Fruit fly (Drosophila melanogaster) whole organism: ENCODE measurements around the gene CG14314.

ENCODE experiments used
- CG8478 ChIP-seq: fragments of >200 bp; optimal IDR thresholded peaks from 2 replicates; lab custom pipeline; 2018; ENCODE audit warnings: inconsistent platforms
- Dll ChIP-seq: fragments of >200 bp; optimal IDR thresholded peaks from 2 replicates; lab custom pipeline; 2017
- EcR ChIP-seq, 2 experiments: fragments of >200 bp; optimal IDR thresholded peaks; 2 replicates each; lab custom pipeline; 2017; ENCODE audit warnings: missing biosample characterization in 2 of 2, missing genetic modification characterization in 2 of 2, missing genetic modification reagents in 2 of 2
- pan ChIP-seq: fragments of >200 bp; optimal IDR thresholded peaks from 2 replicates; lab custom pipeline; 2017
- psq ChIP-seq: fragments of >200 bp; optimal IDR thresholded peaks from 2 replicates; lab custom pipeline; 2017
- usp ChIP-seq: fragments of >200 bp; optimal IDR thresholded peaks from 2 replicates; lab custom pipeline; 2017; ENCODE audit warnings: missing biosample characterization, missing genetic modification characterization, mixed read lengths

CG14314 gene

dm6 chr3R:18191867-18192266 is 24.1 kb upstream of the CG14314 start, which contains the start of gene CG14313:
Gene CG14313 (minus strand): TSS chr3R:18191967.
- TF ChIP-seq CG8478 (lab: Kevin White, UChicago) (no peak), usp (GFP tag; lab: Kevin White, UChicago) (no peak), psq (no peak), EcR (GFP tag; optimal IDR thresholded peaks at IDR 0.05; lab: Kevin White, UChicago) (no peak), Dll (lab: Kevin White, UChicago) (no peak), pan (lab: Kevin White, UChicago) (no peak)

dm6 chr3R:18195295-18195694 is 20.6 kb upstream of the CG14314 start:
- TF ChIP-seq EcR (GFP tag; optimal IDR thresholded peaks at IDR 0.05; lab: Kevin White, UChicago) (no peak), Dll (lab: Kevin White, UChicago) (no peak), psq (no peak), CG8478 (lab: Kevin White, UChicago) (no peak), pan (lab: Kevin White, UChicago) (no peak), usp (GFP tag; lab: Kevin White, UChicago) (no peak)

- TF ChIP-seq usp (GFP tag; lab: Kevin White, UChicago), result no peak
- no peak for TF ChIP-seq Dll (lab: Kevin White, UChicago)
- no peak for TF ChIP-seq CG8478 (lab: Kevin White, UChicago)
- TF ChIP-seq pan (lab: Kevin White, UChicago), result no peak
- no peak for TF ChIP-seq psq
- no peak for TF ChIP-seq EcR (GFP tag; optimal IDR thresholded peaks at IDR 0.05; lab: Kevin White, UChicago)
Observed at dm6 chr3R:18196622-18196990, 19.3 kb upstream of the CG14314 start.

- TF ChIP-seq CG8478 (lab: Kevin White, UChicago), result peak; percentile 51
- no peak for TF ChIP-seq psq
- TF ChIP-seq EcR (GFP tag; optimal IDR thresholded peaks at IDR 0.05; lab: Kevin White, UChicago), result no peak
- peak; percentile 98 for TF ChIP-seq Dll (lab: Kevin White, UChicago)
- TF ChIP-seq pan (lab: Kevin White, UChicago), result no peak
- no peak for TF ChIP-seq usp (GFP tag; lab: Kevin White, UChicago)
Observed at dm6 chr3R:18196991-18197801, 18.7 kb upstream of the CG14314 start.

DNA sequence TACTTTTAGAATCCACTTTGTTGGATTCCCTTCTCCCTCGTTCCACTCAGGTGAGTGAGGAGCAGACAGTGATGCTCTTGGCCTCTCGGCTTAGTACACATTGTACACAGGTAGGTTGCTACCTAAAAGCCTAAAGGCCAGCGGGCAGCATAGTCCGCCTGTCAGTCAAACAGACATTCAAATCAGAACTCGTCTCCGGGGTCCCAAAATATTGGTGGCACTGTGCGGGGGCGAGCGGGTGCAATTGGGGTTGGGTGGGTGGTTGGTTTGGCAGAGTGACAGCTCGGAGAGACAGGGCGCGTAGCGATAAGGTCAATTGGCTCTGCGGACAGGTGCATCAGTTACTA is 18.2 kb upstream of the CG14314 start:
- TF ChIP-seq pan (lab: Kevin White, UChicago) (no peak), psq (no peak), EcR (GFP tag; optimal IDR thresholded peaks at IDR 0.05; lab: Kevin White, UChicago) (no peak), usp (GFP tag; lab: Kevin White, UChicago) (no peak), CG8478 (lab: Kevin White, UChicago) (no peak), Dll (lab: Kevin White, UChicago) (no peak)

dm6 chr3R:18198518-18199118 is 17.3 kb upstream of the CG14314 start:
- TF ChIP-seq psq, result no peak
- TF ChIP-seq EcR (GFP tag; optimal IDR thresholded peaks at IDR 0.05; lab: Kevin White, UChicago), result no peak
- TF ChIP-seq Dll (lab: Kevin White, UChicago), result peak; percentile 97
- TF ChIP-seq CG8478 (lab: Kevin White, UChicago), result no peak
- no peak for TF ChIP-seq usp (GFP tag; lab: Kevin White, UChicago)

DNA sequence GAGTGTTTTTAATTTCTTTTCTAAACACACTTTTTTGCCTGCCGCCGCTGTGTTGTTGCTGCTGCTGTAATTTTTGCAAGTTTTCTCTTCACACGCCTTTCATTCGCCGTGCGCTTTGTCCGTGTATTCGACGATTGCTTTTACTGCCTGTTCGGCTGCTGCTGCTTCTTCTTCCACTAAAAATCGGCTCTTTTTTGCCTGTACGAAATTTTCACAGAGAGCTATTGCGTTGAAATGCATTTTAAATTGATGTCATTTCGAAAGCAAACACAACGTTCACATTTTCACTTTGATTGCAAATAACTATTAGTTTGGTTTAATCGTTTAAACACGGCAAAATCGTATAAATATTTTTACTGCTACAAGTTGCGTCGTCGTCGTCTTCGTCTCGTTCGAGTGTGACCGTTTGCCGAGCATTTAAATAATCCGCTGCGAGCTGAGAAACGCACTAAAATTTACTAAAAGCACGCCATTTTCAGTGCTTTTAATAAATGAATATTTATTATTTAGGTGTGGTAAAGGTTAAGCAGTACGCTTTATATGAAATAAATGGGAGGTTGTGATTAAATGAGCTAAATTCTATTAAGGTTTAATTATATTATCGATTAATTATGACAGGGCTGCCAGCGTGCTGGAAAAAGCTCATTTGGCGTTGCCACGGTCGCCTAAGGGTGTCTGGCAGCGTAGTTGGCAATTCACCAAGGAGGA is 16.6 kb upstream of the CG14314 start, which contains the start of the genes Ssdp and CG7985:
Ssdp (minus strand) TSS at position 419 of the 708 bp plus-strand sequence.
CG7985 (plus strand) TSS at position 681 of the 708 bp plus-strand sequence.
- TF ChIP-seq pan (lab: Kevin White, UChicago) (no peak), psq (peak; percentile 59)

dm6 chr3R:18199885-18200249 is 16.1 kb upstream of the CG14314 start:
- TF ChIP-seq Dll (lab: Kevin White, UChicago) (no peak), psq (no peak), CG8478 (lab: Kevin White, UChicago) (no peak), pan (lab: Kevin White, UChicago) (no peak), usp (GFP tag; lab: Kevin White, UChicago) (no peak), EcR (GFP tag; optimal IDR thresholded peaks at IDR 0.05; lab: Kevin White, UChicago) (no peak)

dm6 chr3R:18208479-18208878 is 7.5 kb upstream of the CG14314 start, which contains the start of gene CG44158:
Gene CG44158 (plus strand): TSS chr3R:18208779.
- TF ChIP-seq Dll (lab: Kevin White, UChicago) (no peak), pan (lab: Kevin White, UChicago) (no peak), EcR (GFP tag; optimal IDR thresholded peaks at IDR 0.05; lab: Kevin White, UChicago) (no peak)

DNA sequence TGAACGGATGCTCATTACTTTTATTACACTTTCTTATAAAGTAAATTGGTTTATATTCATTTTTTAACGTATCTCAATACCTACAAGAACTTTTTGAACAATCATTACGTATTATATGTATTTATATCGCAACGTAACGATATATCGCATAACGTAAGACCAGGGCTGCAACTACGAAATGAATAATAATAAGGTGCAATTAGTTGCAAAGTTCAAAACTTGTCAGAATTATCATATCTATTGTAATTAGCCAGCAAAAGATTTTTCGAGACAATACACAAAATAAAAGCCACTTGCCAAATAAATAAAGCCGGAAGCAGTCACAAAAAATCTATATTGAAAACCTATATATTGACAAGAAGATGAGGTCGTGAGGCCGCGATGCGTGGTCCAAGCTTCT is 642 bp upstream of the CG14314 start:
- TF ChIP-seq psq (no peak), Dll (lab: Kevin White, UChicago) (no peak), EcR (GFP tag; optimal IDR thresholded peaks at IDR 0.05; lab: Kevin White, UChicago) (no peak), pan (lab: Kevin White, UChicago) (no peak), CG8478 (lab: Kevin White, UChicago) (no peak), usp (GFP tag; lab: Kevin White, UChicago) (no peak)

dm6 chr3R:18220211-18220749 is 4.3 kb downstream of the CG14314 start, which contains the start of the genes CG7988 and CG7183:
Gene CG7988 (plus strand): TSS chr3R:18220526.
Gene CG7183 (minus strand): TSS chr3R:18220699.
- TF ChIP-seq psq (no peak), EcR (GFP tag; optimal IDR thresholded peaks at IDR 0.05; lab: Kevin White, UChicago) (no peak), usp (GFP tag; lab: Kevin White, UChicago) (no peak), CG8478 (lab: Kevin White, UChicago) (no peak), pan (lab: Kevin White, UChicago) (no peak), Dll (lab: Kevin White, UChicago) (no peak)
